Worm (Caenorhabditis elegans): ENCODE measurements around the gene arx-4.

DNA sequence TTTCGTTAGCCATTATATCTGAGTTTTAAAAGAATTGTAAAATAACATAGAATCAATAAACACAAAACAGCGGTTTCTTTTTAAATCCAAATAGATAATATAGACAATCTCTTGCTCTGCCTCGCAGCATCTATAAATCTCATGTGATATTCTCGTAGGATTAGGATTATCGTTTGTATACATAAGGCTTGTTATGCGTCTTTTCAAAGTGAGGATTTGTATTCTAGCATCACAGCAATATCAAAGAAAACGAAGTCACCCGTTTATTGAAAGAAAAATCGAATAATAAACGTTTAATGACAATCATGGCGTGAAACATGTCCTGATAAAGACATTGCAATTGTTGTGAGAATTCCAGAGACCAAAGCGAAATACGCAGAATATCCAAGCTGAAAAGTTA, 10.3 kb downstream of the arx-4 start, which contains the start of the genes T24C4.3 and clc-20:
- TF ChIP-seq xbp-1 (tag; optimal IDR thresholded peaks at IDR 0.05) (no peak), unc-62 (GFP tag; optimal IDR thresholded peaks at IDR 0.05) (no peak), nhr-84 (tag; optimal IDR thresholded peaks at IDR 0.05) (no peak), grh-1 (GFP tag; IDR thresholded peaks at IDR 0.05) (no peak), aly-2 (tag; optimal IDR thresholded peaks at IDR 0.05) (no peak), unc-86 (tag; optimal IDR thresholded peaks at IDR 0.05) (no peak), mdl-1 (tag; optimal IDR thresholded peaks at IDR 0.05) (no peak), lin-39 (tag; optimal IDR thresholded peaks at IDR 0.05) (no peak)
